Fruit fly (Drosophila melanogaster): ENCODE measurements around the gene CG15771.

CG15771 gene

DNA sequence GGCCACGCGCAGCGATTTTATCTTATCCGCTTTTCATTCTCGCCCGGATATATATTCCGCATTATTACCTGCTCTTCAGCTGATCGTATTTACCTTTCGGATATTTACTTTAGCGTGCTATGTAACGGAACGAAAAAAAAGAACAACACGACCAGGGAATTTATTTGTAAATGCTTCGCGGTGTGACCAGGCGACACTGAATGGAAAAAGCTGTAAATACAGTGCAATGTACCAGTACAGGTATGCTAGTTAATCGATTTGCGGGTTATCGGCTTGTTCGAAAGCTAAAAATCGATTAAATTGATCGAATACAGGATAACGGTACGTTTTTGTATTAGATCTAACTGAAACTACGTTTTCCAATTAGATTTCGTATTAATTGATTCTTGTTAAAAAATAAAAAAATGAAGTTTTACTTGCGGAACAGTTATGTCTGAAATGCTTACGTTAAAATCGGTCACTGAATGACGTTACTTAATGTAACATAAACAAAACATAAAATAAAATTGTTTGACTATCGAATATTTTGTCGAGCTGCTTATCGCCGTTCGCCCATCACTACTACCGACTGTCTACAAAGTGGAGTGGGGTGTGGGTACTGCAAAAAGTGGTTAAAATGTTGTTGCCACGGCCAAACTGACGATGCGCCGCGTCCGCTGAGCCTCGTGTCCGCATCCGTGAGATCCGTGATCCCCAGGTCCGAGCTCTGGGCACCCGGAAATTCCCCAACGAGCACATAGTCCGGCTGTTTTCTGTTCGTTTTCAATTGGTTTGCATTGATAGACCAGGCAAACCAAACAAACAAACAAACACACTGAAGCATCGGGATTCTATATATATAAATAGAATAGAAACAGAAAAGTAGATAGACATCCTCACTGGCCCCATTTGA lies 8.9 kb downstream of the CG15771 start, which contains the start of the genes MAPk-Ak2 and CG42699 (continued):
- peak; percentile 44 for TF ChIP-seq fu2 (GFP tag; optimal IDR thresholded peaks at IDR 0.05)
- TF ChIP-seq CG2712 (tag; optimal IDR thresholded peaks at IDR 0.05) = peak; percentile 53
- peak; percentile 58 for TF ChIP-seq CG17829 (tag; optimal IDR thresholded peaks at IDR 0.05)
- TF ChIP-seq Fer2 (tag; optimal IDR thresholded peaks at IDR 0.05) = peak; percentile 67
- TF ChIP-seq Hand (GFP tag; optimal IDR thresholded peaks at IDR 0.05) = peak; percentile 62
- no peak for TF ChIP-seq CG9215 (GFP tag; IDR thresholded peaks at IDR 0.05)
- peak; percentile 14 for TF ChIP-seq CG17802 (tag; optimal IDR thresholded peaks at IDR 0.05)
- TF ChIP-seq CG17385 (GFP tag; optimal IDR thresholded peaks at IDR 0.05) = peak; percentile 81
- TF ChIP-seq CG12071 (GFP tag; optimal IDR thresholded peaks at IDR 0.05) = peak; percentile 83
- no peak for TF ChIP-seq Ada2b (GFP tag; IDR thresholded peaks at IDR 0.05)
- no peak for TF ChIP-seq CG32767 (GFP tag; IDR thresholded peaks at IDR 0.05)
- TF ChIP-seq CG10959 (GFP tag; IDR thresholded peaks at IDR 0.05) = peak; percentile 13; the same call in 1 of the 2 replicates
- peak; percentile 72 for TF ChIP-seq NFAT (GFP tag; IDR thresholded peaks at IDR 0.05)
- peak; percentile 36 for TF ChIP-seq D19B (GFP tag; optimal IDR thresholded peaks at IDR 0.05)
- peak; percentile 68 for TF ChIP-seq dm (GFP tag; optimal IDR thresholded peaks at IDR 0.05)
- peak; percentile 68 for TF ChIP-seq trem (tag; optimal IDR thresholded peaks at IDR 0.05)
- TF ChIP-seq CG18262 (tag; optimal IDR thresholded peaks at IDR 0.05) = peak; percentile 63
- TF ChIP-seq Chrac-16 (GFP tag; optimal IDR thresholded peaks at IDR 0.05) = no peak
- peak; percentile 85; the same call in 1 of the 2 replicates for TF ChIP-seq CG14014 (GFP tag; IDR thresholded peaks at IDR 0.05)
- TF ChIP-seq Awh (GFP tag; IDR thresholded peaks at IDR 0.05) = peak; percentile 94
- peak; percentile 86 for TF ChIP-seq CG8290 (GFP tag; optimal IDR thresholded peaks at IDR 0.05)
- peak; percentile 76 to 88 for TF ChIP-seq CG8290 (tag; optimal IDR thresholded peaks at IDR 0.05)
- peak; percentile 70; the same call in 2 of the 3 replicates for TF ChIP-seq CG11456 (GFP tag; IDR thresholded peaks at IDR 0.05)
- peak; percentile 85 for TF ChIP-seq HLH4C (GFP tag; IDR thresholded peaks at IDR 0.05; ENCODE audit: partially characterized antibody)
- peak; percentile 56; the same call in 1 of the 2 replicates for TF ChIP-seq CG14441 (GFP tag; IDR thresholded peaks at IDR 0.05)
- no peak for TF ChIP-seq ab (GFP tag; optimal IDR thresholded peaks at IDR 0.05)
- no peak for TF ChIP-seq bigmax (GFP tag; optimal IDR thresholded peaks at IDR 0.05)
- TF ChIP-seq vvl (GFP tag; IDR thresholded peaks at IDR 0.05) = peak; percentile 40
- peak; percentile 26 for TF ChIP-seq gcm2 (GFP tag; optimal IDR thresholded peaks at IDR 0.05)
- TF ChIP-seq CG3995 (GFP tag; optimal IDR thresholded peaks at IDR 0.05) = peak; percentile 77
- peak; percentile 91 for TF ChIP-seq CG17568 (GFP tag; optimal IDR thresholded peaks at IDR 0.05)
- TF ChIP-seq cad (GFP tag; optimal IDR thresholded peaks at IDR 0.05) = no peak
- no peak for TF ChIP-seq az2 (GFP tag; optimal IDR thresholded peaks at IDR 0.05)
- peak; percentile 54 for TF ChIP-seq tap (tag; optimal IDR thresholded peaks at IDR 0.05)
- peak; percentile 92 for TF ChIP-seq CG17912 (GFP tag; optimal IDR thresholded peaks at IDR 0.05)
- peak; percentile 33 to 72 for TF ChIP-seq Hr51 (GFP tag; optimal IDR thresholded peaks at IDR 0.05)
- no peak for TF ChIP-seq CG14050 (GFP tag; IDR thresholded peaks at IDR 0.05)
- TF ChIP-seq gt (GFP tag; IDR thresholded peaks at IDR 0.05) = no peak
- TF ChIP-seq vfl (GFP tag; optimal IDR thresholded peaks at IDR 0.05) = peak; percentile 48
- TF ChIP-seq p53 (GFP tag; optimal IDR thresholded peaks at IDR 0.05) = peak; percentile 59
- TF ChIP-seq Jarid2 (GFP tag; optimal IDR thresholded peaks at IDR 0.05) = peak; percentile 82
- no peak for TF ChIP-seq C15 (GFP tag; IDR thresholded peaks at IDR 0.05)
- peak; percentile 68 for TF ChIP-seq CG7745 (tag; optimal IDR thresholded peaks at IDR 0.05)
- no peak for TF ChIP-seq CG2199 (GFP tag; IDR thresholded peaks at IDR 0.05)
- TF ChIP-seq tna (GFP tag; IDR thresholded peaks at IDR 0.05; ENCODE audit: partially characterized antibody) = peak; percentile 68
- no peak for TF ChIP-seq tll (GFP tag; optimal IDR thresholded peaks at IDR 0.05)
- 0 out of 3 replicates have a peak, but pooled peaks have one; percentile 40 for TF ChIP-seq zen2 (GFP tag; IDR thresholded peaks at IDR 0.05; ENCODE audit: partially characterized antibody)
- 0 out of 2 replicates have a peak, but pooled peaks have one; percentile 26 for TF ChIP-seq GATAe (GFP tag; conservative IDR thresholded peaks at IDR 0.05)
- peak; percentile 46 for TF ChIP-seq sima (GFP tag; optimal IDR thresholded peaks at IDR 0.05)

Measured in whole organism, embryonic.